Worm (Caenorhabditis elegans) whole organism, L3 larva: ENCODE results near the gene H13N06.7.

Experiments
- ama-1 ChIP-seq: fragments of 150-350 bp; optimal IDR thresholded peaks from 2 replicates; lab custom pipeline; 2018
- nfya-1 ChIP-seq: sonication (generic microtip); optimal IDR thresholded peaks from 2 replicates; lab custom pipeline; 2017; ENCODE audit warnings: missing genetic modification characterization, mild to moderate bottlenecking, missing compliant biosample characterization, antibody characterized with exemption, moderate library complexity; ENCODE audit not compliant: insufficient read depth
- nhr-11 ChIP-seq: fragments of 150-350 bp; optimal IDR thresholded peaks from 2 replicates; lab custom pipeline; 2014; ENCODE audit warnings: missing biosample characterization, missing genetic modification characterization
- nhr-237 ChIP-seq: fragments of 150-350 bp; optimal IDR thresholded peaks from 2 replicates; lab custom pipeline; 2014; ENCODE audit warnings: missing biosample characterization, missing genetic modification characterization
- nhr-25 ChIP-seq: sonication (generic microtip); optimal IDR thresholded peaks from 2 replicates; lab custom pipeline; 2017; ENCODE audit warnings: missing biosample characterization, missing genetic modification characterization
- nhr-67 ChIP-seq: fragments of 150-350 bp; optimal IDR thresholded peaks from 2 replicates; lab custom pipeline; 2014; ENCODE audit warnings: missing biosample characterization, missing genetic modification characterization
- unc-39 ChIP-seq: sonication (generic microtip); optimal IDR thresholded peaks from 4 replicates; lab custom pipeline; 2017; ENCODE audit warnings: missing biosample characterization, missing genetic modification characterization
- zag-1 ChIP-seq: fragments of 150-350 bp; optimal IDR thresholded peaks from 2 replicates; lab custom pipeline; 2014; ENCODE audit warnings: missing biosample characterization, missing genetic modification characterization

- TF ChIP-seq nhr-237 (tag; lab: Kevin White, UChicago) = no peak
- TF ChIP-seq zag-1 (tag; lab: Kevin White, UChicago) = no peak
- TF ChIP-seq unc-39 (tag; lab: Kevin White, UChicago) = no peak
- no peak for TF ChIP-seq ama-1 (lab: Kevin White, UChicago)
- no peak for TF ChIP-seq nfya-1
- TF ChIP-seq nhr-67 (tag; lab: Kevin White, UChicago) = no peak
- no peak for TF ChIP-seq nhr-11 (tag; lab: Kevin White, UChicago)
- no peak for TF ChIP-seq nhr-25 (tag; lab: Kevin White, UChicago)
Observed at ce11 chrX:15477309-15477708, 25.6 kb upstream of the H13N06.7 start, which contains the start of gene exc-1.
